Fruit fly (Drosophila melanogaster): Measurements from ENCODE around the gene CG6310.

CG6310 gene

dm6 chr3L:11046559-11046958, 23.1 kb downstream of the CG6310 start:
- no peak for TF ChIP-seq h (optimal IDR thresholded peaks at IDR 0.05)
- TF ChIP-seq insv (optimal IDR thresholded peaks at IDR 0.05), result no peak
- TF ChIP-seq ttk (optimal IDR thresholded peaks at IDR 0.05), result no peak
- TF ChIP-seq Myc (optimal IDR thresholded peaks at IDR 0.05), result no peak
- TF ChIP-seq psq (optimal IDR thresholded peaks at IDR 0.05), result no peak
- no peak for TF ChIP-seq Sin3A (optimal IDR thresholded peaks at IDR 0.05)

DNA sequence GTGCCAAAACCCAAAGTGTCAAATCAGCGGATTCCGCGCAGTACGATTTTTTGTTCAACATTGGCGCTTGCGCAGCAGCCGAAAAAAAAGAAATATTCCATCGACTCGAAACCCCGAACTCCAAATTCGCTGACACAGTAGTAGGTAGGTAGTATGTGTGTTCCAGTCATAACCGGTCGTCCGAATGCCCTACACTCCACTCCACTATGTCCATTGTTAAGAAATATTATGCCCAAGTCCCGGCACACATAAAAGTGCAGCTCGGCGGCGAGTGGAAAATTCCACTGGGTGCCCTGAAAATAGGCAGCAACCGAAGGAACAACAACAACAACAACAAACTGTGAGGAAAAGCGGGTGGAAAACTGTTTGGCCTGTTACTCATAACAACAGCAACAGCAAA, 24.7 kb downstream of the CG6310 start:
- TF ChIP-seq h (optimal IDR thresholded peaks at IDR 0.05) (no peak), ttk (optimal IDR thresholded peaks at IDR 0.05) (no peak), Sin3A (optimal IDR thresholded peaks at IDR 0.05) (no peak), insv (optimal IDR thresholded peaks at IDR 0.05) (no peak), Myc (optimal IDR thresholded peaks at IDR 0.05) (no peak), psq (optimal IDR thresholded peaks at IDR 0.05) (no peak)

dm6 chr3L:11043650-11044049, 26.0 kb downstream of the CG6310 start:
- no peak for TF ChIP-seq psq (optimal IDR thresholded peaks at IDR 0.05)
- no peak for TF ChIP-seq h (optimal IDR thresholded peaks at IDR 0.05)
- TF ChIP-seq ttk (optimal IDR thresholded peaks at IDR 0.05), result no peak
- TF ChIP-seq Sin3A (optimal IDR thresholded peaks at IDR 0.05), result no peak
- TF ChIP-seq insv (optimal IDR thresholded peaks at IDR 0.05), result no peak
- no peak for TF ChIP-seq Myc (optimal IDR thresholded peaks at IDR 0.05)

DNA sequence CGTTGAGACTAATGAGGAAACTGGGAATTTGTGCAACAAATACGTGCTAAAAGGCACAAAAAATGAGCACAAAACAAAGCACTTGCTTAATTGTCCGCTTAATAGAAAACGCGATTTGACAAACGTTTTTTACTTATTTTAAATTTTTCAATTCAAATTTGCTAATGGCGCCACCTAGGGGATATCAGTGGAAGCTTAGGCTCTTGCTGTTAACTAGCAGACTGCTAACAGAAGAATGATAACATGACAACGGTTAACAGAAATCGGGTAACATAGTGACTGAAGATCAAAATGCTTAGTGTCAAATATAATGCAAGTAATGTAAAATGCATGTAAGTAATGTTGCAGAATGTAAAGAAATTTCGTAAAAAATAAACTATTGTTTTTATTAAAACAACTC, 28.5 kb downstream of the CG6310 start:
- TF ChIP-seq h (optimal IDR thresholded peaks at IDR 0.05) (no peak), Myc (optimal IDR thresholded peaks at IDR 0.05) (no peak), Sin3A (optimal IDR thresholded peaks at IDR 0.05) (no peak), insv (optimal IDR thresholded peaks at IDR 0.05) (no peak), psq (optimal IDR thresholded peaks at IDR 0.05) (no peak), ttk (optimal IDR thresholded peaks at IDR 0.05) (no peak)

- TF ChIP-seq Sin3A (optimal IDR thresholded peaks at IDR 0.05) (no peak), psq (optimal IDR thresholded peaks at IDR 0.05) (no peak), insv (optimal IDR thresholded peaks at IDR 0.05) (no peak), Myc (optimal IDR thresholded peaks at IDR 0.05) (no peak), h (optimal IDR thresholded peaks at IDR 0.05) (no peak), ttk (optimal IDR thresholded peaks at IDR 0.05) (no peak)
Observed at dm6 chr3L:11035039-11035438, 34.6 kb downstream of the CG6310 start.

DNA sequence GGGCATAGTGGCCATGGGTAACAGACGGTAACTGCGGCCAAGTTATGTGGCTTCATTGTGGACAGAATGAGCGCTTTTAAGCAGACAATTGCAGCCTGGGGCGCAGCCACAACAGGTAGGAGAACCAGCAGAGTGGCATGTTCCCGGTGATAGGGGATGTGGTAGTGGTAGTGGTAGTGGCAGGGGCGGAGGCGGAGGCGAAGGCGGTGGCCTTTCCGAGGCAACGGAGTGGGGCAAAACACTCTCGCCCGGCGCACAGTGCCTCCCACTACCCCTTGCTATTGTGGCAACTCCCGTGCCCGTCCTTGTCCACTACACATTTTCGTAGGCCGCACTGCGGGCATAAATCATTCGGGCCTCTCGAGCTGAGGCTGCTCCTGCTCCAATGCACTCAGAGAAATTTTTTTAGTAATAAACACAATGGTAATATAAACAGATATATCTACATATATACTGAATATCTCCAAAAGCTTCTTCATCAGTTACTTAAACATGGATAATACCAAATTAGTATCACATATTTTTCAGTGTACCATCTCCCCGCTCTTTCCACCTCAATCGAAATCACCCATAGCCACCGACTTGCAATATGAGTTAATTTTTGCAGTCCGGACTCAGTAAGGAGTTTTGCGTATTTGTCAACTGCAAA, 36.2 kb downstream of the CG6310 start:
- no peak for TF ChIP-seq Myc (optimal IDR thresholded peaks at IDR 0.05)
- TF ChIP-seq ttk (optimal IDR thresholded peaks at IDR 0.05), result no peak
- no peak for TF ChIP-seq insv (optimal IDR thresholded peaks at IDR 0.05)
- no peak for TF ChIP-seq psq (optimal IDR thresholded peaks at IDR 0.05)
- no peak for TF ChIP-seq h (optimal IDR thresholded peaks at IDR 0.05)
- no peak for TF ChIP-seq Sin3A (optimal IDR thresholded peaks at IDR 0.05)

DNA sequence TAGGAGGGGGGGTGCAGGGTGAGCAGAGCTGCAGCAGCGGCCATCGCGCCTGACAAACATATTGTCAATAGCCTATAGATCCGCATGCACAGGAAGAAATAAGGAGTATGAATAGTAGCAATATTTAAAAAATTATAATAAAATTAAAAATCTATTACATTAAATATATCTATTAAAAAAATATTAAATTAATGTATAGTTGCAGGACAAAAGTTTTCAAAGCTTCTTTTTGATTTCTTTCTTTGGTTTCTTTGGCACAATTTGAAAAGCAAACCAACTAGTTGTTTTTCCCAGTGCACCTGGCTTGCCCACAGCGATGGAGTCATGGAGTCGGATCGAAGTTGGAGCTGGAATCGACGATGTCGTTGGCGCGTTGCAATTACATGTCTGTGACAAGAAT, 37.9 kb downstream of the CG6310 start:
- no peak for TF ChIP-seq ttk (optimal IDR thresholded peaks at IDR 0.05)
- no peak for TF ChIP-seq psq (optimal IDR thresholded peaks at IDR 0.05)
- TF ChIP-seq h (optimal IDR thresholded peaks at IDR 0.05), result no peak
- no peak for TF ChIP-seq Myc (optimal IDR thresholded peaks at IDR 0.05)
- TF ChIP-seq insv (optimal IDR thresholded peaks at IDR 0.05), result no peak
- no peak for TF ChIP-seq Sin3A (optimal IDR thresholded peaks at IDR 0.05)

dm6 chr3L:11027279-11027678, 42.4 kb downstream of the CG6310 start, which contains the start of gene CG32081:
Gene CG32081, plus strand, starts transcription at chr3L:11027579.
- TF ChIP-seq h (optimal IDR thresholded peaks at IDR 0.05) (no peak), insv (optimal IDR thresholded peaks at IDR 0.05) (no peak), Myc (optimal IDR thresholded peaks at IDR 0.05) (no peak), psq (optimal IDR thresholded peaks at IDR 0.05) (no peak), Sin3A (optimal IDR thresholded peaks at IDR 0.05) (no peak), ttk (optimal IDR thresholded peaks at IDR 0.05) (no peak)

- TF ChIP-seq psq (optimal IDR thresholded peaks at IDR 0.05), result no peak
- no peak for TF ChIP-seq insv (optimal IDR thresholded peaks at IDR 0.05)
- no peak for TF ChIP-seq ttk (optimal IDR thresholded peaks at IDR 0.05)
- TF ChIP-seq Myc (optimal IDR thresholded peaks at IDR 0.05), result no peak
- no peak for TF ChIP-seq h (optimal IDR thresholded peaks at IDR 0.05)
Observed at dm6 chr3L:11025261-11025660, 44.4 kb downstream of the CG6310 start, which contains the start of gene CG32079. Gene CG32079, plus strand, starts transcription at chr3L:11025561.

DNA sequence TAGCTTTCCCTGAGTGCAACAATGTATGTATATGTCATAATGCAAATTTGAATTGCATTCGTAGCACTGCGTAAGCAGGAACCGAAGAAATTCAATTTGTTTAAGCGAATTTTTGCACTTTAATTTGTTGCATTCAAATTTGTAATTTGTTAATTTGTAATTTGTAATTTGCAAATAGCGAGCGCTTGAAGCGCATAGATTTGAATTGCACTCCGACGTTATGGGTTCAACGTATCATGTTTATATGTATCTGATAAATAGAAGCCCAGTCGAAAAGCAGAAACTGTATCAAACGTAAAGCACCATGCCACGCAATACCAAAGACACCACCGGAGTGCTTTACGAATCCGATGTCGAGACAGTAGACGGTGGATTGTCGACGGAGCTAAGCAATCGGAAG, 46.4 kb downstream of the CG6310 start, which contains the start of gene Fad2:
TSS of gene Fad2 (plus strand) at position 301 of the 400 bp plus-strand sequence.
- no peak for TF ChIP-seq psq (optimal IDR thresholded peaks at IDR 0.05)
- TF ChIP-seq ttk (optimal IDR thresholded peaks at IDR 0.05), result no peak
- no peak for TF ChIP-seq insv (optimal IDR thresholded peaks at IDR 0.05)
- TF ChIP-seq Myc (optimal IDR thresholded peaks at IDR 0.05), result no peak
- TF ChIP-seq h (optimal IDR thresholded peaks at IDR 0.05), result no peak
- no peak for TF ChIP-seq Sin3A (optimal IDR thresholded peaks at IDR 0.05)

- TF ChIP-seq insv (optimal IDR thresholded peaks at IDR 0.05) (no peak), h (optimal IDR thresholded peaks at IDR 0.05) (no peak), psq (optimal IDR thresholded peaks at IDR 0.05) (no peak)
Observed at dm6 chr3L:11021958-11022357, 47.7 kb downstream of the CG6310 start.

dm6 chr3L:11020058-11020457, 49.6 kb downstream of the CG6310 start:
- TF ChIP-seq Myc (optimal IDR thresholded peaks at IDR 0.05), result no peak
- no peak for TF ChIP-seq psq (optimal IDR thresholded peaks at IDR 0.05)
- TF ChIP-seq insv (optimal IDR thresholded peaks at IDR 0.05), result no peak
- no peak for TF ChIP-seq Sin3A (optimal IDR thresholded peaks at IDR 0.05)
- TF ChIP-seq h (optimal IDR thresholded peaks at IDR 0.05), result no peak
- TF ChIP-seq ttk (optimal IDR thresholded peaks at IDR 0.05), result no peak
